Worm (Caenorhabditis elegans) whole organism, L3 larva: ENCODE measurements around the gene pitr-2.

Experiments
- aly-2 ChIP-seq: fragments of 150-350 bp; optimal IDR thresholded peaks from 2 replicates; lab custom pipeline; 2014; ENCODE audit warnings: missing biosample characterization, missing genetic modification characterization
- ceh-16 ChIP-seq: sonication (generic microtip); optimal IDR thresholded peaks from 2 replicates; lab custom pipeline; 2017; ENCODE audit warnings: missing biosample characterization, missing genetic modification characterization
- elt-1 ChIP-seq: fragments of 150-350 bp; optimal IDR thresholded peaks from 2 replicates; lab custom pipeline; 2014; ENCODE audit warnings: missing biosample characterization, missing genetic modification characterization
- elt-3 ChIP-seq, 3 experiments: fragments of 150-350 bp in 1 of 3; sonication (generic microtip) in 2 of 3; optimal IDR thresholded peaks; 2 replicates in 2 of 3; 4 replicates in 1 of 3; lab custom pipeline; 2014 to 2017; ENCODE audit warnings: missing biosample characterization in 3 of 3, missing genetic modification characterization in 3 of 3
- fkh-10 ChIP-seq: sonication (generic microtip); optimal IDR thresholded peaks from 2 replicates; lab custom pipeline; 2017; ENCODE audit warnings: missing biosample characterization, missing genetic modification reagents, missing genetic modification characterization
- hmg-11 ChIP-seq: sonication (generic microtip); optimal IDR thresholded peaks from 2 replicates; lab custom pipeline; 2016; ENCODE audit warnings: missing genetic modification characterization, missing compliant biosample characterization
- lin-15B ChIP-seq: fragments of 150-350 bp; optimal IDR thresholded peaks from 2 replicates; lab custom pipeline; 2014; ENCODE audit warnings: missing biosample characterization, missing genetic modification characterization
- nfya-1 ChIP-seq: sonication (generic microtip); optimal IDR thresholded peaks from 2 replicates; lab custom pipeline; 2017; ENCODE audit warnings: missing genetic modification characterization, mild to moderate bottlenecking, missing compliant biosample characterization, antibody characterized with exemption, moderate library complexity; ENCODE audit not compliant: insufficient read depth
- nhr-12 ChIP-seq: fragments of 150-350 bp; optimal IDR thresholded peaks from 2 replicates; lab custom pipeline; 2014; ENCODE audit warnings: missing biosample characterization, missing genetic modification characterization
- nhr-25 ChIP-seq: sonication (generic microtip); optimal IDR thresholded peaks from 2 replicates; lab custom pipeline; 2017; ENCODE audit warnings: missing biosample characterization, missing genetic modification characterization

DNA sequence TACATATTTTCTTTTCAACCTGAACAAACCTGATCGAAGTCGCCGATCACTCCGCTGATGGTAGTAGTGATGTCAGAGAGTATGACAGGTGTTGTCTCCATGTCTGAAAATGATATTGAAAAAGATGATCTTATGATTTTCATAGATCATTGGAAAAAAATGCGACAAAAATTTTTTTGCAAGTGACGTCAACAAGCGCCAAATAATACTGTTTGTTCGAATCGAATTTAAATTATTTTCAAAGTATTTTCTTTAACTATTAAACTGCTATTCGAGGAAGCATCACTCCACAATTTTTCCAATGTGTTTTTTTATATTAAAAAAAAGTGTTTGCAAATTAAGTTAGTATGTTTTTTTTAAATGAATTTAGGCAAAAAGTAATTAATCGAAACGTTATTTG is at the start of gene pitr-2:
- no peak for TF ChIP-seq ceh-16 (tag; lab: Kevin White, UChicago)
- no peak for TF ChIP-seq aly-2 (tag; lab: Kevin White, UChicago)
- TF ChIP-seq lin-15B, result no peak
- TF ChIP-seq nhr-25, result no peak
- no peak for TF ChIP-seq hmg-11
- TF ChIP-seq nfya-1 (tag; lab: Kevin White, UChicago), result no peak
- no peak for TF ChIP-seq elt-1 (tag; lab: Kevin White, UChicago)
- TF ChIP-seq elt-3 (tag; optimal IDR thresholded peaks at IDR 0.05; lab: Kevin White, UChicago), result no peak
- TF ChIP-seq nhr-12 (tag; lab: Kevin White, UChicago), result no peak
- TF ChIP-seq fkh-10 (GFP tag; lab: Kevin White, UChicago), result no peak
